Fruit fly (Drosophila melanogaster): ENCODE measurements around the gene slmo.

DNA sequence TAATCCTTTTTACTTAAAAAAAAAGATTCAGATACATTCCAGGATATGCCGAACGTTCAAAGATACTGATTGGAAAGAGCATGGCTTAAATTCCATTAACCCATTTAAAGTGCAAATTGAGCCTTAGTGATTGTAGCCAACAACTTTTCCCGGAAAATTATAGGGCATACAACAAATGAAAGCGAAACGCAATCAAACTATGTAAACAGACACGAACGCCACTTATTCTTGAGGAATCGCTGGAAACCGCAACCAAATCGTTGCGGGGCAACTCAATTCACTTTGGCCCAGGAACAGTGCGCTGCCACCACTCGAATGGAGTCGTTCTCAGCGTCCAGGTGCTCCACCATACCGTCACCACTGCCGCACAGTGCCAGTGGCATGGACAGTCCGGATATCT lies 28.0 kb downstream of the slmo start, which contains the start of gene CG13996:
- TF ChIP-seq Mnt (GFP tag; optimal IDR thresholded peaks at IDR 0.05) (no peak), CG12768 (GFP tag; optimal IDR thresholded peaks at IDR 0.05) (no peak), CG33017 (tag; optimal IDR thresholded peaks at IDR 0.05) (no peak), CG14711 (tag; optimal IDR thresholded peaks at IDR 0.05) (no peak), kay (GFP tag; ENCODE audit: borderline replicate concordance) (no peak), bab1 (GFP tag; optimal IDR thresholded peaks at IDR 0.05) (no peak), CG11617 (GFP tag; optimal IDR thresholded peaks at IDR 0.05) (no peak), CG5204 (GFP tag; optimal IDR thresholded peaks at IDR 0.05) (no peak), Hr96 (GFP tag; optimal IDR thresholded peaks at IDR 0.05) (no peak), cic (GFP tag; optimal IDR thresholded peaks at IDR 0.05) (no peak)

Data from whole organism, adult.